Fruit fly (Drosophila melanogaster): Measurements from ENCODE around the gene CG15465.

The CG15465 gene

DNA sequence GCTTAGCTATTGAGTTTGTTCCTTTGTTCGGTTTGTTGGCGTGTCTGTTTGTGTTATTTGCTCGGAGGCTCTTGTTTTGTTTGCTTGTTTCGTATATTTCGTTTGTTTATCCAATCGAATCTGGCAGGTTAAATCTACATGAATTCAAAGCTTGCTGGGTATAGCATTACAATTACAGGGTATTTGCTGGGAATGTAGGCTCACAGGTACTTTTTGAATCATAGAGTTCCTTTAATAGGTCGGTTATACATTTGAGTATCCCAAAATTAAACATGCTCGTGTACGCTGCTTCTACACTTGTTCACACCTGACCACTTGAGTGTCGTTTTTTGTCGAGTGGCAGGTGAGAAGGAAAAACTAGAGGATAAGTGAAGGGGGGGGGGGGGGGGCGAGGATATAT, 96.7 kb downstream of the CG15465 start, which contains the start of gene CG5062:
TSS of gene CG5062 (minus strand) at position 101 of the 400 bp plus-strand sequence.
- no peak for TF ChIP-seq C15 (GFP tag; IDR thresholded peaks at IDR 0.05)
- no peak for TF ChIP-seq CG7963 (GFP tag; IDR thresholded peaks at IDR 0.05; ENCODE audit: partially characterized antibody)
- TF ChIP-seq Jarid2 (GFP tag; optimal IDR thresholded peaks at IDR 0.05) = no peak
- TF ChIP-seq Dp (GFP tag; optimal IDR thresholded peaks at IDR 0.05) = no peak
- TF ChIP-seq bcd (GFP tag; optimal IDR thresholded peaks at IDR 0.05) = no peak
- no peak for TF ChIP-seq CG3995 (GFP tag; optimal IDR thresholded peaks at IDR 0.05)
- no peak for TF ChIP-seq CG6272 (GFP tag; IDR thresholded peaks at IDR 0.05)
- no peak for TF ChIP-seq eve (GFP tag; optimal IDR thresholded peaks at IDR 0.05)
- no peak for TF ChIP-seq PHDP (tag; optimal IDR thresholded peaks at IDR 0.05)
- no peak for TF ChIP-seq ATbp (GFP tag; optimal IDR thresholded peaks at IDR 0.05)
- no peak for TF ChIP-seq gt (GFP tag; IDR thresholded peaks at IDR 0.05)
- no peak for TF ChIP-seq fd96Cb (tag; optimal IDR thresholded peaks at IDR 0.05)
- TF ChIP-seq az2 (GFP tag; optimal IDR thresholded peaks at IDR 0.05) = no peak
- TF ChIP-seq CG8944 (GFP tag; optimal IDR thresholded peaks at IDR 0.05) = no peak
- TF ChIP-seq Antp (GFP tag; optimal IDR thresholded peaks at IDR 0.05) = no peak

DNA sequence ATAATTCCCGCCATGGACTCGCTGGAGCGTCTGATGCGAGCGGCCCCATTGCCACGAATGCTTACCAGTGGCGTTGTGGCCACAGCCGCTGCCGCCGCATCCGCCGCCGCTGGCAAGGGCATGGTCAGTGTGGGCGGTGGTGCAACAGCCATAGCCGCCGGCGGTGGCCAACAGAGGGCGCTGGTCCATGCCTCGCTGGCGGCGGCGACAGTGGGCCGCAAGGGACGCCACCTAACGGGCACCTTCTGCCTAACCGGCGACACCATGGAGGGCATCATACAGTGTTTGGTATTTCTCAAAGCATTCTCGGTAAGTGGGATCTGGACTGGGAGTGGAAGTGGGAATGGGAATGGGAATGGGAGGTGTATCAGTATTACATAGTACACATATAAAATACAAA, 101.6 kb downstream of the CG15465 start:
- peak; percentile 86 for TF ChIP-seq CTCF (GFP tag; optimal IDR thresholded peaks at IDR 0.05)
- TF ChIP-seq Ptx1 (GFP tag; IDR thresholded peaks at IDR 0.05) = no peak
- no peak for TF ChIP-seq Sox102F (GFP tag; optimal IDR thresholded peaks at IDR 0.05)
- no peak for TF ChIP-seq lmd (GFP tag; IDR thresholded peaks at IDR 0.05)
- TF ChIP-seq Eip74EF (GFP tag; optimal IDR thresholded peaks at IDR 0.05) = no peak

DNA sequence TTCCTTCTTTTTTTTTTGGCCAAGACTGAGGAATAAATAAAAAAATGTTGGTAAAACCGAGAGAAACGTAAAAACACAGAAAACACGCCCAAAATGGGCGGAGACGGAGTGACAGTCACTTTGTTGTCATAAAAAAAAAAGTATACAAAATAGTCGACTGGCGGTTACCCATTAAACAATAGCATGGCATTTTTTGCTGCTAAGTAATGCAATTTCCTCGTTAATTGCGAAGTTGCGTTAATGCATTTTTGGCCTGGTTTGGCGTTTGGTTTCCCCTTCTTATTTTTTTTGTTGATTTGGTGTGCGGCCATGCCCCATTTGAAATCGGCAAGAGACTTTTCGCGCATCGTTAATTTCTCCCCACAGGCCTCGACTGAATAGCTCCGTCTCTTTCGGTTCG, 103.8 kb downstream of the CG15465 start:
- no peak for TF ChIP-seq Hsf (GFP tag; optimal IDR thresholded peaks at IDR 0.05)
- peak; percentile 15 for TF ChIP-seq D19B (GFP tag; optimal IDR thresholded peaks at IDR 0.05)

- TF ChIP-seq CG33213 (GFP tag; optimal IDR thresholded peaks at IDR 0.05) = no peak
- TF ChIP-seq CG43689 (GFP tag; IDR thresholded peaks at IDR 0.05) = no peak
- no peak for TF ChIP-seq gem (tag; optimal IDR thresholded peaks at IDR 0.05)
- TF ChIP-seq Xrp1 (GFP tag; IDR thresholded peaks at IDR 0.05) = no peak
- no peak for TF ChIP-seq CG4404 (GFP tag; IDR thresholded peaks at IDR 0.05)
- no peak for TF ChIP-seq inv (GFP tag; IDR thresholded peaks at IDR 0.05; ENCODE audit: partially characterized antibody)
- no peak for TF ChIP-seq ATbp (GFP tag; optimal IDR thresholded peaks at IDR 0.05)
- TF ChIP-seq CG7839 (tag; optimal IDR thresholded peaks at IDR 0.05) = peak; percentile 9
- TF ChIP-seq CG8359 (GFP tag; optimal IDR thresholded peaks at IDR 0.05; ENCODE audit: borderline replicate concordance) = no peak
- no peak for TF ChIP-seq CG6683 (GFP tag; optimal IDR thresholded peaks at IDR 0.05)
- peak; percentile 27 for TF ChIP-seq dmrt99B (tag; optimal IDR thresholded peaks at IDR 0.05)
- no peak for TF ChIP-seq CG4617 (GFP tag; optimal IDR thresholded peaks at IDR 0.05; ENCODE audit: borderline replicate concordance)
- no peak for TF ChIP-seq Nf-YB (GFP tag; optimal IDR thresholded peaks at IDR 0.05)
- no peak for TF ChIP-seq klu (GFP tag; IDR thresholded peaks at IDR 0.05)
- TF ChIP-seq Atf-2 (GFP tag; optimal IDR thresholded peaks at IDR 0.05) = no peak
- TF ChIP-seq CG14667 (GFP tag; IDR thresholded peaks at IDR 0.05) = no peak
- TF ChIP-seq CG1529 (GFP tag; optimal IDR thresholded peaks at IDR 0.05) = no peak
- no peak for TF ChIP-seq CG3281 (GFP tag; optimal IDR thresholded peaks at IDR 0.05)
- no peak for TF ChIP-seq pan (optimal IDR thresholded peaks at IDR 0.05)
- TF ChIP-seq pan (GFP tag; optimal IDR thresholded peaks at IDR 0.05 in 1 of 2, IDR thresholded peaks at IDR 0.05 in 1 of 2) = no peak
- TF ChIP-seq CG7786 (GFP tag; optimal IDR thresholded peaks at IDR 0.05) = no peak
- TF ChIP-seq CG11504 (tag; optimal IDR thresholded peaks at IDR 0.05) = peak; percentile 2
- TF ChIP-seq sens (GFP tag) = peak; percentile 51
These were observed 118.1 kb downstream of the CG15465 start for dm6 chrX:5203674-5204073.
